Fruit fly (Drosophila melanogaster): ENCODE results near the gene CG7382.

- TF ChIP-seq CrebA (GFP tag; optimal IDR thresholded peaks at IDR 0.05; ENCODE audit: borderline replicate concordance) (no peak), lola (GFP tag; optimal IDR thresholded peaks at IDR 0.05) (no peak)
Observed at dm6 chr2L:5507082-5507481, 12.6 kb downstream of the CG7382 start.

Measured in whole organism, wandering third instar larva.